Worm (Caenorhabditis elegans) whole organism, L3 larva: ENCODE measurements around the gene trx-2.

Experiments
- R02D3.7 ChIP-seq: fragments of 150-350 bp; optimal IDR thresholded peaks from 2 replicates; lab custom pipeline; 2014; ENCODE audit warnings: missing biosample characterization, missing genetic modification characterization
- ZK546.5 ChIP-seq: sonication (generic microtip); optimal IDR thresholded peaks from 2 replicates; lab custom pipeline; 2017; ENCODE audit warnings: missing biosample characterization, missing genetic modification characterization
- aly-2 ChIP-seq: fragments of 150-350 bp; optimal IDR thresholded peaks from 2 replicates; lab custom pipeline; 2014; ENCODE audit warnings: missing biosample characterization, missing genetic modification characterization
- ceh-82 ChIP-seq: fragments of 150-350 bp; optimal IDR thresholded peaks from 2 replicates; lab custom pipeline; 2014; ENCODE audit warnings: missing biosample characterization, missing genetic modification characterization
- egl-27 ChIP-seq: sonication (generic microtip); optimal IDR thresholded peaks from 4 replicates; lab custom pipeline; 2017; ENCODE audit warnings: missing biosample characterization, missing genetic modification reagents, missing genetic modification characterization
- egl-5 ChIP-seq: fragments of 150-350 bp; optimal IDR thresholded peaks from 2 replicates; lab custom pipeline; 2017; ENCODE audit warnings: missing biosample characterization, missing genetic modification reagents, missing genetic modification characterization, inconsistent platforms
- elt-1 ChIP-seq: fragments of 150-350 bp; optimal IDR thresholded peaks from 2 replicates; lab custom pipeline; 2014; ENCODE audit warnings: missing biosample characterization, missing genetic modification characterization
- elt-2 ChIP-seq: sonication (generic microtip); optimal IDR thresholded peaks from 2 replicates; lab custom pipeline; 2016; ENCODE audit warnings: missing genetic modification reagents, mild to moderate bottlenecking, missing genetic modification characterization, missing compliant biosample characterization
- fkh-10 ChIP-seq: sonication (generic microtip); optimal IDR thresholded peaks from 2 replicates; lab custom pipeline; 2017; ENCODE audit warnings: missing biosample characterization, missing genetic modification reagents, missing genetic modification characterization
- fkh-2 ChIP-seq: fragments of 150-350 bp; optimal IDR thresholded peaks from 2 replicates; lab custom pipeline; 2014; ENCODE audit warnings: missing biosample characterization, missing genetic modification reagents, missing genetic modification characterization
- fos-1 ChIP-seq: fragments of 150-350 bp; optimal IDR thresholded peaks from 2 replicates; lab custom pipeline; 2014; ENCODE audit warnings: missing biosample characterization, missing genetic modification characterization
- hmg-11 ChIP-seq: sonication (generic microtip); optimal IDR thresholded peaks from 2 replicates; lab custom pipeline; 2016; ENCODE audit warnings: missing genetic modification characterization, missing compliant biosample characterization
- jun-1 ChIP-seq: fragments of 150-350 bp; optimal IDR thresholded peaks from 2 replicates; lab custom pipeline; 2014; ENCODE audit warnings: missing biosample characterization, missing genetic modification reagents, missing genetic modification characterization
- lin-39 ChIP-seq: fragments of 150-350 bp; optimal IDR thresholded peaks from 2 replicates; lab custom pipeline; 2018; ENCODE audit warnings: missing biosample characterization, missing genetic modification reagents, missing genetic modification characterization
- lsy-12 ChIP-seq: sonication (generic microtip); optimal IDR thresholded peaks from 2 replicates; lab custom pipeline; 2016; ENCODE audit warnings: mild to moderate bottlenecking, missing genetic modification characterization, missing compliant biosample characterization
- mdl-1 ChIP-seq: fragments of 150-350 bp; optimal IDR thresholded peaks from 2 replicates; lab custom pipeline; 2014; ENCODE audit warnings: missing biosample characterization, missing genetic modification characterization
- mml-1 ChIP-seq: fragments of 150-350 bp; sonication (generic microtip); optimal IDR thresholded peaks from 3 replicates; lab custom pipeline; 2014; ENCODE audit warnings: missing biosample characterization, missing genetic modification characterization
- nfya-1 ChIP-seq: sonication (generic microtip); optimal IDR thresholded peaks from 2 replicates; lab custom pipeline; 2017; ENCODE audit warnings: missing genetic modification characterization, mild to moderate bottlenecking, missing compliant biosample characterization, antibody characterized with exemption, moderate library complexity; ENCODE audit not compliant: insufficient read depth
- nhr-11 ChIP-seq: fragments of 150-350 bp; optimal IDR thresholded peaks from 2 replicates; lab custom pipeline; 2014; ENCODE audit warnings: missing biosample characterization, missing genetic modification characterization
- nhr-12 ChIP-seq: fragments of 150-350 bp; optimal IDR thresholded peaks from 2 replicates; lab custom pipeline; 2014; ENCODE audit warnings: missing biosample characterization, missing genetic modification characterization
- nhr-25 ChIP-seq: sonication (generic microtip); optimal IDR thresholded peaks from 2 replicates; lab custom pipeline; 2017; ENCODE audit warnings: missing biosample characterization, missing genetic modification characterization
- nhr-67 ChIP-seq: fragments of 150-350 bp; optimal IDR thresholded peaks from 2 replicates; lab custom pipeline; 2014; ENCODE audit warnings: missing biosample characterization, missing genetic modification characterization
- nhr-77 ChIP-seq: fragments of 150-350 bp; optimal IDR thresholded peaks from 2 replicates; lab custom pipeline; 2014; ENCODE audit warnings: missing biosample characterization, missing genetic modification characterization
- pha-4 ChIP-seq: fragments of 150-350 bp; optimal IDR thresholded peaks from 2 replicates; lab custom pipeline; 2014; ENCODE audit warnings: missing biosample characterization, missing genetic modification reagents, missing genetic modification characterization
- pqm-1 ChIP-seq: fragments of 150-350 bp; optimal IDR thresholded peaks from 2 replicates; lab custom pipeline; 2017; ENCODE audit warnings: missing biosample characterization, missing genetic modification characterization, inconsistent platforms
- skn-1 ChIP-seq: fragments of 150-350 bp; optimal IDR thresholded peaks from 2 replicates; lab custom pipeline; 2014; ENCODE audit warnings: missing biosample characterization, missing genetic modification characterization
- snpc-4 ChIP-seq: fragments of 150-350 bp; optimal IDR thresholded peaks from 2 replicates; lab custom pipeline; 2014; ENCODE audit warnings: missing biosample characterization, missing genetic modification characterization
- unc-39 ChIP-seq: sonication (generic microtip); optimal IDR thresholded peaks from 4 replicates; lab custom pipeline; 2017; ENCODE audit warnings: missing biosample characterization, missing genetic modification characterization
- ztf-11 ChIP-seq: fragments of 150-350 bp; optimal IDR thresholded peaks from 2 replicates; lab custom pipeline; 2014; ENCODE audit warnings: missing biosample characterization, missing genetic modification characterization

The trx-2 gene

ce11 chrV:10273837-10274236 lies 40.6 kb upstream of the trx-2 start (continued):
- TF ChIP-seq elt-1 (tag; lab: Kevin White, UChicago) (peak; percentile 67), ceh-82 (tag; lab: Kevin White, UChicago) (no peak), nhr-12 (no peak), nhr-67 (tag; lab: Kevin White, UChicago) (no peak)

ce11 chrV:10275619-10276018 lies 38.9 kb upstream of the trx-2 start, which contains the start of gene Y22F5A.11:
TSS of gene Y22F5A.11 (minus strand) at chrV:10275646.
- TF ChIP-seq nfya-1 (peak; percentile 20), snpc-4 (tag; lab: Kevin White, UChicago) (peak; percentile 68), lin-39 (tag; lab: Kevin White, UChicago) (peak; percentile 42), egl-5 (tag; lab: Kevin White, UChicago) (peak; percentile 46), elt-2 (tag; lab: Kevin White, UChicago) (no peak), ZK546.5 (tag; lab: Kevin White, UChicago) (no peak), hmg-11 (tag; lab: Kevin White, UChicago) (peak; percentile 4), fkh-10 (GFP tag; lab: Kevin White, UChicago) (no peak), mdl-1 (no peak), unc-39 (tag; lab: Kevin White, UChicago) (no peak)

- no peak for TF ChIP-seq fkh-2 (tag; lab: Kevin White, UChicago)
- no peak for TF ChIP-seq nhr-77 (tag; lab: Kevin White, UChicago)
- TF ChIP-seq egl-27 (tag; lab: Kevin White, UChicago): no peak
Observed at ce11 chrV:10276038-10276437, 38.4 kb upstream of the trx-2 start.

ce11 chrV:10277579-10277978 lies 36.9 kb upstream of the trx-2 start, which contains the start of gene lys-1:
TSS of gene lys-1 (plus strand) at chrV:10277904.
- TF ChIP-seq hmg-11 (tag; lab: Kevin White, UChicago): no peak
- TF ChIP-seq pqm-1 (tag; lab: Kevin White, UChicago): peak; percentile 83
- no peak for TF ChIP-seq mml-1 (tag; lab: Kevin White, UChicago)
- TF ChIP-seq ceh-82 (tag; lab: Kevin White, UChicago): no peak
- peak; percentile 87 for TF ChIP-seq elt-2 (tag; lab: Kevin White, UChicago)
- TF ChIP-seq jun-1: no peak
- no peak for TF ChIP-seq unc-39 (tag; lab: Kevin White, UChicago)
- no peak for TF ChIP-seq nhr-77 (tag; lab: Kevin White, UChicago)
- TF ChIP-seq snpc-4 (tag; lab: Kevin White, UChicago): no peak
- TF ChIP-seq, all 47 proteins: peak for 2

- peak; percentile 85 for TF ChIP-seq pqm-1 (tag; lab: Kevin White, UChicago)
- peak; percentile 37 for TF ChIP-seq jun-1
- TF ChIP-seq nhr-25 (tag; lab: Kevin White, UChicago): no peak
- TF ChIP-seq pha-4: peak; percentile 34
- TF ChIP-seq R02D3.7: no peak
- no peak for TF ChIP-seq nhr-11 (tag; lab: Kevin White, UChicago)
- no peak for TF ChIP-seq fkh-10 (GFP tag; lab: Kevin White, UChicago)
- TF ChIP-seq fos-1: peak; percentile 23
- peak; percentile 89 for TF ChIP-seq elt-2 (tag; lab: Kevin White, UChicago)
- TF ChIP-seq nhr-77 (tag; lab: Kevin White, UChicago): no peak
- TF ChIP-seq ztf-11 (tag; lab: Kevin White, UChicago): no peak
Observed at ce11 chrV:10280112-10280511, 34.4 kb upstream of the trx-2 start.

- peak; percentile 24 for TF ChIP-seq jun-1
- peak; percentile 95 for TF ChIP-seq pqm-1 (tag; lab: Kevin White, UChicago)
- peak; percentile 8 for TF ChIP-seq skn-1 (tag; lab: Kevin White, UChicago)
- peak; percentile 20 for TF ChIP-seq pha-4
- TF ChIP-seq nhr-67 (tag; lab: Kevin White, UChicago): no peak
- no peak for TF ChIP-seq lin-39 (tag; lab: Kevin White, UChicago)
- peak; percentile 84 for TF ChIP-seq elt-2 (tag; lab: Kevin White, UChicago)
- TF ChIP-seq nhr-12: no peak
Observed at ce11 chrV:10281374-10281773, 33.1 kb upstream of the trx-2 start, which contains the start of gene lys-2. TSS of gene lys-2 (minus strand) at chrV:10281474.

ce11 chrV:10283444-10283843 lies 31.0 kb upstream of the trx-2 start, which contains the start of gene lys-3:
TSS of gene lys-3 (minus strand) at chrV:10283544.
- TF ChIP-seq nhr-67 (tag; lab: Kevin White, UChicago) (no peak), aly-2 (tag; lab: Kevin White, UChicago) (no peak), egl-5 (tag; lab: Kevin White, UChicago) (no peak), R02D3.7 (no peak), pqm-1 (tag; lab: Kevin White, UChicago) (peak; percentile 19), lsy-12 (tag; lab: Kevin White, UChicago) (no peak), ceh-82 (tag; lab: Kevin White, UChicago) (no peak)
